Worm (Caenorhabditis elegans) whole organism, early embryonic: ENCODE measurements around the gene duo-1.

Source experiments
- B0310.2 ChIP-seq: sonication (generic microtip); optimal IDR thresholded peaks from 2 replicates; lab custom pipeline; 2016; ENCODE audit warnings: mild to moderate bottlenecking, missing genetic modification characterization, missing compliant biosample characterization
- F13C5.2 ChIP-seq: sonication (generic microtip); optimal IDR thresholded peaks from 2 replicates; lab custom pipeline; 2017; ENCODE audit warnings: mild to moderate bottlenecking, missing genetic modification characterization, inconsistent platforms, missing compliant biosample characterization
- aly-1 ChIP-seq: sonication (generic microtip); optimal IDR thresholded peaks from 2 replicates; lab custom pipeline; 2016; ENCODE audit warnings: missing genetic modification characterization, missing compliant biosample characterization
- ama-1 ChIP-seq: fragments of 150-350 bp; optimal IDR thresholded peaks from 2 replicates; lab custom pipeline; 2014
- ceh-13 ChIP-seq: fragments of 200-800 bp; sonication (Bioruptor generic); optimal IDR thresholded peaks from 2 replicates; lab custom pipeline; 2018; ENCODE audit warnings: mild to moderate bottlenecking, missing genetic modification characterization, missing compliant biosample characterization
- ceh-36 ChIP-seq: sonication (generic microtip); optimal IDR thresholded peaks from 2 replicates; lab custom pipeline; 2016; ENCODE audit warnings: missing genetic modification characterization, inconsistent platforms, missing compliant biosample characterization
- ets-7 ChIP-seq: sonication (generic microtip); optimal IDR thresholded peaks from 2 replicates; lab custom pipeline; 2016; ENCODE audit warnings: missing genotype, missing genetic modification characterization, missing compliant biosample characterization
- flt-1 ChIP-seq: fragments of 200-800 bp; sonication (Bioruptor generic); IDR thresholded peaks from 2 replicates; pipeline ENCODE4 v1.3.6; 2022; ENCODE audit warnings: missing genetic modification characterization, missing compliant biosample characterization
- hmbx-1 ChIP-seq: sonication (generic microtip); optimal IDR thresholded peaks from 2 replicates; lab custom pipeline; 2016; ENCODE audit warnings: mild to moderate bottlenecking, missing genetic modification characterization, missing compliant biosample characterization
- hmg-4 ChIP-seq: fragments of 200-800 bp; sonication (Bioruptor generic); optimal IDR thresholded peaks from 2 replicates; lab custom pipeline; 2018; ENCODE audit warnings: mild to moderate bottlenecking, missing genetic modification characterization, missing compliant biosample characterization
- hnd-1 ChIP-seq: sonication (generic microtip); optimal IDR thresholded peaks from 2 replicates; lab custom pipeline; 2016; ENCODE audit warnings: missing genetic modification characterization, missing compliant biosample characterization
- pes-1 ChIP-seq: fragments of 200-800 bp; sonication (Bioruptor generic); IDR thresholded peaks from 2 replicates; pipeline ENCODE4 v1.3.6; 2022; ENCODE audit warnings: missing genetic modification reagents, missing genetic modification characterization, missing compliant biosample characterization
- scrt-1 ChIP-seq: fragments of 200-800 bp; sonication (Bioruptor generic); IDR thresholded peaks from 2 replicates; pipeline ENCODE4 v1.3.6; 2022; ENCODE audit warnings: missing genetic modification characterization, missing compliant biosample characterization
- sea-1 ChIP-seq: fragments of 200-800 bp; sonication (Bioruptor generic); conservative IDR thresholded peaks from 2 replicates; pipeline ENCODE4 v1.3.6; 2022; ENCODE audit warnings: missing genetic modification characterization, missing compliant biosample characterization
- tbx-11 ChIP-seq: fragments of 200-800 bp; sonication (Bioruptor generic); IDR thresholded peaks from 2 replicates; pipeline ENCODE4 v1.3.6; 2022; ENCODE audit warnings: missing genetic modification characterization, missing compliant biosample characterization
- tbx-37 ChIP-seq: fragments of 200-800 bp; sonication (Bioruptor generic); conservative IDR thresholded peaks from 2 replicates; pipeline ENCODE4 v1.3.6; 2022; ENCODE audit warnings: missing genetic modification reagents, missing genetic modification characterization, missing compliant biosample characterization
- tra-4 ChIP-seq: sonication (generic microtip); optimal IDR thresholded peaks from 2 replicates; lab custom pipeline; 2017; ENCODE audit warnings: missing genetic modification characterization, missing compliant biosample characterization

The duo-1 gene

DNA sequence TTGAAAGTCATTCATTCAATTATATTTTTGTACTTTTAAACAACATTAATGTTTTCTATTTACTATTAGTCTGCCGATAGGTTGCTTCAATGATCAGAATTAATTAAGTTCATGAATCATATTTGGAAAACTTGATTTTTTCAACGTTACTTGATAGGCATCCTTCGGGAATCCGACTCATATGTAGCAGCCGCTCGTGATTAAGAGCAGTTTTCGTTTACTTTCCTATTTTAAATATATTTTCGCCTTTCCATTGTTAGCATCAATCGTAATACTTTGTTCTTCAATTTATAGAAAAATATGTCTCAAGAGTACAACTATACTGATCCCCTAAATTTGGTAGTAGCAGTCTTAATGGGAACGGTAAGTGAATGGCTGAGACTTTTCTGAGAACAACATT, 26.4 kb downstream of the duo-1 start, which contains the start of gene srx-90:
srx-90 (plus strand) TSS at position 301 of the 400 bp plus-strand sequence.
- TF ChIP-seq tra-4 (tag; lab: Kevin White, UChicago) (no peak), tbx-11 (GFP tag; lab: Robert Waterston, UW) (no peak), hmbx-1 (no peak), sea-1 (GFP tag; lab: Robert Waterston, UW) (no peak), flt-1 (GFP tag; lab: Robert Waterston, UW) (no peak), F13C5.2 (tag; lab: Kevin White, UChicago) (no peak)

DNA sequence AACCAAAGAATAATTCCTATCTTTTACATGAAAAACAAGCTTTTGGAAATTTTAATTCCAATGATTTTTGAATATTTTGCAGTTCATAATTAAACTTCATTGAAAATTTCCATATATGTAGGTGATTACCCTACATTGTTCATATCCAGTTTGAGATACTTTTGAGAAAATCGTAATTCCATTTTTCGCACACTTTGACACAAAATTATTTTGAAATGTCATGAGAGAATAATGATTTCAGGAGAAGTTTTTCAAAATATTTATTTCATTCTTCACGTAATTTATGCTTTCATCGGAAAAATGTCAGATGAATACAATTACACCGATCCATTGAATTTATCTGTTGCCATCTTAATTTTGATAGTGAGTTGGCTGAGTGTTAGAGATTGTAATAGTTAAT, 28.8 kb downstream of the duo-1 start, which contains the start of gene srx-88:
srx-88 (plus strand) TSS at position 301 of the 400 bp plus-strand sequence.
- no peak for TF ChIP-seq tra-4 (tag; lab: Kevin White, UChicago)
- TF ChIP-seq hmbx-1: no peak
- no peak for TF ChIP-seq pes-1 (GFP tag; lab: Robert Waterston, UW)
- no peak for TF ChIP-seq ama-1 (lab: Kevin White, UChicago)
- TF ChIP-seq B0310.2: no peak
- TF ChIP-seq F13C5.2 (tag; lab: Kevin White, UChicago): no peak
- TF ChIP-seq tbx-37 (GFP tag; lab: Robert Waterston, UW): no peak
- no peak for TF ChIP-seq flt-1 (GFP tag; lab: Robert Waterston, UW)
- TF ChIP-seq tbx-11 (GFP tag; lab: Robert Waterston, UW): no peak
- no peak for TF ChIP-seq hmg-4 (GFP tag; lab: Kevin White, UChicago)
- no peak for TF ChIP-seq scrt-1 (GFP tag; lab: Robert Waterston, UW)
- no peak for TF ChIP-seq ceh-36 (tag; lab: Kevin White, UChicago)
- TF ChIP-seq hnd-1: no peak
- no peak for TF ChIP-seq sea-1 (GFP tag; lab: Robert Waterston, UW)
- TF ChIP-seq aly-1 (tag; lab: Kevin White, UChicago): no peak
- TF ChIP-seq ceh-13: no peak
- TF ChIP-seq ets-7 (tag; lab: Kevin White, UChicago): no peak

DNA sequence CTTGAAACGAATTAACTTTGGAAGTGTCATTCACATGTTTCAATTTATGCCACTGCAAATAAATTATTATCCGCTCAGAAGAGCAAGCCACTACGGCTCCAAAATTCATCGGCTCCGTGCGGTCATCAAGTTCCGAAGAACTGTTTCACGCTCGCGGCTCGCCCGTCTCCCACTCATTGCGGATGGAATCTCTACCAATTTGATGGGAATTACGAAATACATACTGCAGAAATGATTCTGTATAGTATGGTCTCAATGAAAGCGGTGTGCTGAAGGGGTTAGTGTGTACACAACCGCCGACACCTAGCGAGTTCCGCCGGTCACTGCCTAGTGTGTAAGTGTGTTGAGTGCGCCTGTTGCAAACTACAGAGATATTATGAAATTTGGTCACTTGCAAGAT, 30.7 kb downstream of the duo-1 start:
- TF ChIP-seq ama-1 (lab: Kevin White, UChicago) (no peak), tra-4 (tag; lab: Kevin White, UChicago) (no peak), hmbx-1 (no peak), ets-7 (tag; lab: Kevin White, UChicago) (no peak), tbx-37 (GFP tag; lab: Robert Waterston, UW) (no peak), hmg-4 (GFP tag; lab: Kevin White, UChicago) (no peak), ceh-36 (tag; lab: Kevin White, UChicago) (no peak), tbx-11 (GFP tag; lab: Robert Waterston, UW) (no peak), sea-1 (GFP tag; lab: Robert Waterston, UW) (no peak), F13C5.2 (tag; lab: Kevin White, UChicago) (no peak), flt-1 (GFP tag; lab: Robert Waterston, UW) (no peak), pes-1 (GFP tag; lab: Robert Waterston, UW) (no peak), aly-1 (tag; lab: Kevin White, UChicago) (no peak)

DNA sequence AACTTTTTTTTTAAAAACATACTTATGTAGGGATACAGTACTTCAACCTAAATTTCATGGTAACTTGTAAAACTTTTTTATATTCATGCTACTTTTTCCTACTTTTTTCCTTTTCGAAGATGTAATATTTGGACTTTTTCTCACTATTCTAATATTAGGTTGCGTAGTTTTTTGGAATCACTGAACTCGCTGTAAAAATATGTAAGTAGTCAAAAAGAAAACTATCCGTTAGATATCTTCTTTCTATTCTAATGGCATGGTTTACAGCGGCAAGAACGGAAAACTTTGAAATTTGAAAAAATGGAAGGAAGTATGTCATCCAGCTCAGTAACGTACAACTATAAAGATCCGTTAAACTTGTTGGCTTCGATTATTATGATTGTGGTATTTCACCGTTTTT, 35.0 kb downstream of the duo-1 start, which contains the start of gene srx-82:
srx-82 (plus strand) TSS at position 301 of the 400 bp plus-strand sequence.
- TF ChIP-seq tra-4 (tag; lab: Kevin White, UChicago) (no peak), scrt-1 (GFP tag; lab: Robert Waterston, UW) (no peak), sea-1 (GFP tag; lab: Robert Waterston, UW) (no peak), B0310.2 (no peak), F13C5.2 (tag; lab: Kevin White, UChicago) (no peak), hmg-4 (GFP tag; lab: Kevin White, UChicago) (no peak), aly-1 (tag; lab: Kevin White, UChicago) (no peak), ama-1 (lab: Kevin White, UChicago) (no peak), hnd-1 (no peak), tbx-11 (GFP tag; lab: Robert Waterston, UW) (no peak), ets-7 (tag; lab: Kevin White, UChicago) (no peak), tbx-37 (GFP tag; lab: Robert Waterston, UW) (no peak), flt-1 (GFP tag; lab: Robert Waterston, UW) (no peak), ceh-13 (no peak), pes-1 (GFP tag; lab: Robert Waterston, UW) (no peak)

DNA sequence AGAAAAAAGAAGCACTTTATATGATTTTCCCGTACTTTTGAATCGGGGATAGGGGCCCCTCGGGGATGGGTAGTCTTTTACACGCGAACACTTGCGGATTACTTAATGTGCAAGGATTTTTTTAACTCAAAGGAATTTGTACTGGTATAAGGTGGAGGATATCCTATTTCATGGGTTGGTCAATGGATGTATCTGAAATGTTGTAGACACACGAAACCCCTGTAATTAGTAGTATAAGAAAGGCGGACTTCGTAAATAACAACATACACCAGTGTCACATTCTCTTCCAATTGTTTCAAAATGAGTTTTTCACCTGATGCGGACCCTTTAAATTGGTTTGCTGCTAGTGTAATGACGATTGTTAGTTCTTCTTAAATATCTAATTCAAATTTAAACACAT, 39.0 kb downstream of the duo-1 start, which contains the start of gene srx-80:
srx-80 (plus strand) TSS at position 301 of the 400 bp plus-strand sequence.
- TF ChIP-seq ets-7 (tag; lab: Kevin White, UChicago) (no peak), flt-1 (GFP tag; lab: Robert Waterston, UW) (no peak), scrt-1 (GFP tag; lab: Robert Waterston, UW) (no peak), tra-4 (tag; lab: Kevin White, UChicago) (no peak)

DNA sequence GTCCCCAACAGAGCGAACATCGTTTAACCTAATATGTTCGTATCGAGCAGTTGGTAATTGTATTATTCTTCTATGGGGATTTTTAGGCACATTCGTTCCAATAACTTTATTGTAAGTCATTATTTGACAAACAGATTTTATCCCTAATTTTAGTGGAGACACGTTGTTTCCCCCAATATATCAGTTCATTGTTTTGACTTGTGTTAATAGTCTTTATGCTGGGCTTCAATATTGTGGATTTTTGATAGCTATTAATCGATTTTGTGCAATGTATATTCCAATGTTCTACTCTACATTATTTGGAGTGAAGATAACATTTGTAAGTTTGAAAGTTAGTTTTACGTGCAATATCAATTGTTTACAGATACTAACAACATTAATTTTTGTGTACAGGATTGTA, 39.5 kb downstream of the duo-1 start:
- TF ChIP-seq scrt-1 (GFP tag; lab: Robert Waterston, UW) (no peak), aly-1 (tag; lab: Kevin White, UChicago) (no peak), tbx-11 (GFP tag; lab: Robert Waterston, UW) (no peak), ceh-36 (tag; lab: Kevin White, UChicago) (no peak), tbx-37 (GFP tag; lab: Robert Waterston, UW) (no peak), hmbx-1 (no peak), hmg-4 (GFP tag; lab: Kevin White, UChicago) (no peak), B0310.2 (no peak), flt-1 (GFP tag; lab: Robert Waterston, UW) (no peak), tra-4 (tag; lab: Kevin White, UChicago) (no peak)

DNA sequence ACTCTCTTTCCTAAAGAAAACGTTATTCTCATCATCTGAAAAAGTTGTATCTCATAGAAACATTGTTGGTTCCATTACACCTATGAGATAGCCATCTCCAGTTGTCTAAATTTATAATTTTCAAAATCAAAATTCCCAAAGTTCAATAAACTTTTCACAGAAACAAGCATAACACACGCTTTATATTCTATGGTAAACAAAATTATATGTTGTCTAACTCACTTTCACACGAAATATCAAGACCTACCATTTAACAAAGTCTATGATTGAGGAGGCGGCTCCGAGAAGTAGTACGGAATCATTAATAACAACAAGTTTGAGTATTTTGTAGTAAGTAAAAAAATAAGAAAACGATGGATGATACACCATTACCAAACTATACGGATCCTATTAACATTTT, 44.4 kb downstream of the duo-1 start, which contains the start of gene srx-84:
srx-84 (plus strand) TSS at position 301 of the 400 bp plus-strand sequence.
- TF ChIP-seq flt-1 (GFP tag; lab: Robert Waterston, UW) (no peak), scrt-1 (GFP tag; lab: Robert Waterston, UW) (no peak), hnd-1 (no peak), ceh-36 (tag; lab: Kevin White, UChicago) (no peak)
